Fruit fly (Drosophila melanogaster) whole organism, embryonic: Measurements from ENCODE around the gene RpS20.

Experiments
- B-H2 ChIP-seq: fragments of 200-800 bp; sonication (Bioruptor generic); optimal IDR thresholded peaks from 2 replicates; lab custom pipeline; 2018; ENCODE audit warnings: missing biosample characterization, mild to moderate bottlenecking, missing genetic modification characterization
- CG10321 ChIP-seq: fragments of 200-800 bp; sonication (Bioruptor generic); IDR thresholded peaks from 2 replicates; pipeline ENCODE4 v1.3.6; 2022; ENCODE audit warnings: missing biosample characterization, missing genetic modification characterization
- CG10654 ChIP-seq: fragments of 200-800 bp; sonication (Bioruptor generic); optimal IDR thresholded peaks from 2 replicates; lab custom pipeline; 2016; ENCODE audit warnings: missing biosample characterization, missing genetic modification characterization
- CG11504 ChIP-seq: fragments of 200-800 bp; sonication (Bioruptor generic); optimal IDR thresholded peaks from 3 replicates; lab custom pipeline; 2019; ENCODE audit warnings: missing biosample characterization, mild to moderate bottlenecking, missing genetic modification characterization, moderate library complexity
- CG12391 ChIP-seq: fragments of 200-800 bp; sonication (Bioruptor generic); optimal IDR thresholded peaks from 3 replicates; lab custom pipeline; 2018; ENCODE audit warnings: missing biosample characterization, mild to moderate bottlenecking, missing genetic modification characterization, moderate library complexity
- CG12942 ChIP-seq: fragments of 200-800 bp; sonication (Bioruptor generic); optimal IDR thresholded peaks from 3 replicates; lab custom pipeline; 2016; ENCODE audit warnings: missing biosample characterization, missing genetic modification characterization
- CG13123 ChIP-seq: fragments of 200-800 bp; sonication (Bioruptor generic); optimal IDR thresholded peaks from 2 replicates; lab custom pipeline; 2016; ENCODE audit warnings: missing biosample characterization, missing genetic modification characterization
- CG13424 ChIP-seq: fragments of 200-800 bp; sonication (Bioruptor generic); optimal IDR thresholded peaks from 2 replicates; lab custom pipeline; 2019; ENCODE audit warnings: missing biosample characterization, mild to moderate bottlenecking, missing genetic modification characterization, moderate library complexity
- CG13775 ChIP-seq: fragments of 200-800 bp; sonication (Bioruptor generic); optimal IDR thresholded peaks from 3 replicates; lab custom pipeline; 2017; ENCODE audit warnings: missing biosample characterization, mild to moderate bottlenecking, missing genetic modification characterization
- CG14441 ChIP-seq: fragments of 200-800 bp; sonication (Bioruptor generic); IDR thresholded peaks from 2 replicates; pipeline ENCODE4 v1.3.6; 2022; ENCODE audit warnings: missing biosample characterization, missing genetic modification characterization
- CG15269 ChIP-seq: fragments of 200-800 bp; sonication (Bioruptor generic); optimal IDR thresholded peaks from 2 replicates; lab custom pipeline; 2018; ENCODE audit warnings: missing biosample characterization, mild to moderate bottlenecking, missing genetic modification characterization, moderate library complexity
- CG15479 ChIP-seq: fragments of 200-800 bp; sonication (Bioruptor generic); optimal IDR thresholded peaks from 3 replicates; lab custom pipeline; 2019; ENCODE audit warnings: missing biosample characterization, mild to moderate bottlenecking, missing genetic modification characterization, moderate library complexity
- CG17361 ChIP-seq: fragments of 200-800 bp; sonication (Bioruptor generic); IDR thresholded peaks from 3 replicates; pipeline ENCODE4 v1.3.6; 2022; ENCODE audit warnings: missing biosample characterization, missing genetic modification characterization
- CG17802 ChIP-seq: fragments of 200-800 bp; sonication (Bioruptor generic); optimal IDR thresholded peaks from 2 replicates; lab custom pipeline; 2018; ENCODE audit warnings: missing biosample characterization, mild to moderate bottlenecking, missing genetic modification characterization, moderate library complexity
- CG18619 ChIP-seq: fragments of 200-800 bp; sonication (Bioruptor generic); optimal IDR thresholded peaks from 3 replicates; lab custom pipeline; 2017; ENCODE audit warnings: missing biosample characterization, mild to moderate bottlenecking, missing genetic modification characterization
- CG30403 ChIP-seq: fragments of 200-800 bp; sonication (Bioruptor generic); optimal IDR thresholded peaks from 3 replicates; lab custom pipeline; 2016; ENCODE audit warnings: missing biosample characterization, missing genetic modification characterization
- CG3281 ChIP-seq: fragments of 200-800 bp; sonication (Bioruptor generic); optimal IDR thresholded peaks from 3 replicates; lab custom pipeline; 2017; ENCODE audit warnings: missing biosample characterization, mild to moderate bottlenecking, missing genetic modification characterization
- CG4730 ChIP-seq: fragments of 200-800 bp; sonication (Bioruptor generic); IDR thresholded peaks from 2 replicates; pipeline ENCODE4 v1.3.6; 2022; ENCODE audit warnings: missing biosample characterization, missing genetic modification characterization
- CG7556 ChIP-seq: fragments of 200-800 bp; sonication (Bioruptor generic); optimal IDR thresholded peaks from 2 replicates; lab custom pipeline; 2017; ENCODE audit warnings: missing biosample characterization, mild to moderate bottlenecking, missing genetic modification characterization
- CG7839 ChIP-seq: fragments of 200-800 bp; sonication (Bioruptor generic); optimal IDR thresholded peaks from 3 replicates; lab custom pipeline; 2018; ENCODE audit warnings: missing biosample characterization, mild to moderate bottlenecking, missing genetic modification characterization, moderate library complexity
- CoRest ChIP-seq: fragments of 200-800 bp; sonication (Bioruptor generic); optimal IDR thresholded peaks from 3 replicates; lab custom pipeline; 2018; ENCODE audit warnings: missing biosample characterization, mild to moderate bottlenecking, missing genetic modification characterization, moderate library complexity
- Dp ChIP-seq: fragments of 200-800 bp; sonication (Bioruptor generic); optimal IDR thresholded peaks from 2 replicates; lab custom pipeline; 2018; ENCODE audit warnings: missing biosample characterization, mild to moderate bottlenecking, missing genetic modification characterization, moderate library complexity
- HHEX ChIP-seq: fragments of 200-800 bp; sonication (Bioruptor generic); optimal IDR thresholded peaks from 3 replicates; lab custom pipeline; 2017; ENCODE audit warnings: missing biosample characterization, mild to moderate bottlenecking, missing genetic modification characterization, missing genetic modification reagents
- HLHmδ ChIP-seq: fragments of 200-800 bp; sonication (Bioruptor generic); optimal IDR thresholded peaks from 2 replicates; lab custom pipeline; 2018; ENCODE audit warnings: missing biosample characterization, mild to moderate bottlenecking, missing genetic modification characterization, moderate library complexity
- Hey ChIP-seq: fragments of 200-800 bp; sonication (Bioruptor generic); optimal IDR thresholded peaks from 3 replicates; lab custom pipeline; 2018; ENCODE audit warnings: missing biosample characterization, mild to moderate bottlenecking, missing genetic modification characterization
- Hr51 ChIP-seq, 2 experiments: fragments of 200-800 bp; sonication (Bioruptor generic); optimal IDR thresholded peaks; 2 replicates in 1 of 2; 3 replicates in 1 of 2; lab custom pipeline; 2016 to 2018; ENCODE audit warnings: missing biosample characterization in 2 of 2, missing genetic modification characterization in 2 of 2, mild to moderate bottlenecking in 1 of 2, moderate library complexity in 1 of 2
- Med ChIP-seq: fragments of 200-800 bp; sonication (Bioruptor generic); peaks from one replicate; lab custom pipeline; 2016; ENCODE audit warnings: missing biosample characterization, missing genetic modification characterization, mild to moderate bottlenecking, inconsistent platforms, moderate library complexity
- Meics ChIP-seq: fragments of 200-800 bp; sonication (Bioruptor generic); optimal IDR thresholded peaks from 2 replicates; lab custom pipeline; 2017; ENCODE audit warnings: missing biosample characterization, mild to moderate bottlenecking, missing genetic modification characterization
- Nf-YA ChIP-seq: fragments of 200-800 bp; sonication (Bioruptor generic); IDR thresholded peaks from 2 replicates; pipeline ENCODE4 v1.3.6; 2022; ENCODE audit warnings: missing biosample characterization, missing genetic modification characterization
- NfI ChIP-seq: fragments of 200-800 bp; sonication (Bioruptor generic); optimal IDR thresholded peaks from 3 replicates; lab custom pipeline; 2018; ENCODE audit warnings: missing biosample characterization, mild to moderate bottlenecking, missing genetic modification characterization, moderate library complexity
- Oli ChIP-seq: fragments of 200-800 bp; sonication (Bioruptor generic); optimal IDR thresholded peaks from 2 replicates; lab custom pipeline; 2018; ENCODE audit warnings: missing biosample characterization, mild to moderate bottlenecking, missing genetic modification characterization, moderate library complexity
- PHDP ChIP-seq: fragments of 200-800 bp; sonication (Bioruptor generic); optimal IDR thresholded peaks from 3 replicates; lab custom pipeline; 2018; ENCODE audit warnings: missing biosample characterization, mild to moderate bottlenecking, missing genetic modification characterization, moderate library complexity
- Poxn ChIP-seq: fragments of 200-800 bp; sonication (Bioruptor generic); IDR thresholded peaks from 2 replicates; pipeline ENCODE4 v1.3.6; 2022; ENCODE audit warnings: missing biosample characterization, missing genetic modification characterization
- ab ChIP-seq: fragments of 200-800 bp; sonication (Bioruptor generic); optimal IDR thresholded peaks from 2 replicates; lab custom pipeline; 2016; ENCODE audit warnings: missing biosample characterization, missing genetic modification characterization
- ap ChIP-seq: fragments of 200-800 bp; sonication (Bioruptor generic); IDR thresholded peaks from 2 replicates; pipeline ENCODE4 v1.3.6; 2022; ENCODE audit warnings: missing biosample characterization, missing genetic modification characterization
- ato ChIP-seq: fragments of 200-800 bp; sonication (Bioruptor generic); IDR thresholded peaks from 2 replicates; pipeline ENCODE4 v1.3.6; 2022; ENCODE audit warnings: missing biosample characterization, missing genetic modification characterization; ENCODE audit not compliant: partially characterized antibody
- bcd ChIP-seq: fragments of 200-800 bp; sonication (Bioruptor generic); optimal IDR thresholded peaks from 2 replicates; lab custom pipeline; 2017; ENCODE audit warnings: missing biosample characterization, mild to moderate bottlenecking, missing genetic modification characterization
- croc ChIP-seq: fragments of 200-800 bp; sonication (Bioruptor generic); conservative IDR thresholded peaks from 3 replicates; pipeline ENCODE4 v1.3.6; 2022; ENCODE audit warnings: missing biosample characterization, missing genetic modification characterization
- dmrt99B ChIP-seq: fragments of 200-800 bp; sonication (Bioruptor generic); optimal IDR thresholded peaks from 2 replicates; lab custom pipeline; 2018; ENCODE audit warnings: missing biosample characterization, mild to moderate bottlenecking, missing genetic modification characterization, moderate library complexity
- gem ChIP-seq: fragments of 200-800 bp; sonication (Bioruptor generic); optimal IDR thresholded peaks from 2 replicates; lab custom pipeline; 2019; ENCODE audit warnings: missing biosample characterization, mild to moderate bottlenecking, missing genetic modification characterization, moderate library complexity
- grau ChIP-seq: fragments of 200-800 bp; optimal IDR thresholded peaks from 3 replicates; lab custom pipeline; 2019; ENCODE audit warnings: missing biosample characterization, mild to moderate bottlenecking, missing genetic modification characterization, moderate library complexity
- lmd ChIP-seq: fragments of 200-800 bp; sonication (Bioruptor generic); IDR thresholded peaks from 2 replicates; pipeline ENCODE4 v1.3.6; 2022; ENCODE audit warnings: missing biosample characterization, missing genetic modification characterization
- luna ChIP-seq: fragments of 200-800 bp; sonication (Bioruptor generic); optimal IDR thresholded peaks from 2 replicates; lab custom pipeline; 2016; ENCODE audit warnings: missing biosample characterization, missing genetic modification characterization
- mirr ChIP-seq: fragments of 200-800 bp; sonication (Bioruptor generic); optimal IDR thresholded peaks from 3 replicates; lab custom pipeline; 2018; ENCODE audit warnings: missing biosample characterization, mild to moderate bottlenecking, missing genetic modification characterization
- pb ChIP-seq: fragments of 200-800 bp; sonication (Bioruptor generic); optimal IDR thresholded peaks from 3 replicates; lab custom pipeline; 2016; ENCODE audit warnings: missing biosample characterization, missing genetic modification characterization
- ranshi ChIP-seq: fragments of 200-800 bp; sonication (Bioruptor generic); IDR thresholded peaks from 2 replicates; pipeline ENCODE4 v1.3.6; 2022; ENCODE audit warnings: missing biosample characterization, missing genetic modification characterization
- ro ChIP-seq: fragments of 200-800 bp; sonication (Bioruptor generic); IDR thresholded peaks from 2 replicates; pipeline ENCODE4 v1.3.6; 2022; ENCODE audit warnings: missing biosample characterization, missing genetic modification characterization
- trh ChIP-seq: fragments of 200-800 bp; sonication (Bioruptor generic); optimal IDR thresholded peaks from 2 replicates; lab custom pipeline; 2016; ENCODE audit warnings: missing biosample characterization, missing genetic modification characterization
- wdn ChIP-seq: fragments of 200-800 bp; sonication (Bioruptor generic); IDR thresholded peaks from 2 replicates; pipeline ENCODE4 v1.3.6; 2022; ENCODE audit warnings: missing biosample characterization, missing genetic modification characterization
- yki ChIP-seq: fragments of >200 bp; optimal IDR thresholded peaks from 3 replicates; lab custom pipeline; 2018

Gene RpS20

DNA sequence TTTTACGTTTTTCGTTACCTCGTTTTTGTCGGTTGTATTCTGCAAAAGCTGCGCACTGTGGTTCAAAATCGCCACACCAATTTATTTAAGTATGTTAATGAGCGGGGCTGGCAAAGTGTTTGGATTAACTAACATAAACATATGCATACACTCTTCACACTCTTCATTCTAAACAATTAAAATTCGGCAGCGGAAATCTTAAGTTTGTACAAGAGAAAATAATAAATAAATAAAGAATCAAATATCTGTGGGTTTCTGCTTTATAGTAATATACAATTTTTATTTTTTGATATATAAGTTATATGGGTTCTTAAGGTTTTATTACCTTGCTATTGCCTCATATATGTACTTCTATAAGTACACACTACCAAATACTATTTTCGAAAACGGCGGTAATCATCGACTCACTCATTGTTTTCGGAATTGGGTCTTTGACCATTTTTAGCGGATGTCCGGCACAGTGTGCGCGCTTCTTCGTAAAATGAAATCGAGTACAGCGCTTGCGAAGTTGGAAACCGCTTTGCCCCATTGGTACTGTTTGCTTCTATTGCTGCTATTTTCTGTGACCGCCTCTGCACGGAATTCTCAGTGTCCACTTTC lies 14.4 kb downstream of the RpS20 start (continued):
- no peak for TF ChIP-seq Hey
- TF ChIP-seq CG14441, result peak; percentile 11; the same call in 1 of the 2 replicates
- TF ChIP-seq Med, result peak; percentile 35
- TF ChIP-seq trh (GFP tag; lab: Kevin White, UChicago), result no peak
- TF ChIP-seq CG11504, result peak; percentile 38
- TF ChIP-seq ro, result no peak
- peak; percentile 42 for TF ChIP-seq CG7556 (GFP tag; lab: Kevin White, UChicago)
- peak; percentile 18 for TF ChIP-seq CG13424 (tag; lab: Kevin White, UChicago)
- no peak for TF ChIP-seq CG15479 (GFP tag; lab: Kevin White, UChicago)
- peak; percentile 50 for TF ChIP-seq grau (tag; lab: Kevin White, UChicago)
- TF ChIP-seq Dp (GFP tag; lab: Kevin White, UChicago), result no peak
- TF ChIP-seq PHDP (tag; lab: Kevin White, UChicago), result peak; percentile 15
- no peak for TF ChIP-seq luna (GFP tag; lab: Kevin White, UChicago)
- TF ChIP-seq CG7839, result peak; percentile 30
- no peak for TF ChIP-seq croc (GFP tag; lab: Robert Waterston, UW)
- TF ChIP-seq CG30403 (GFP tag; lab: Kevin White, UChicago), result peak; percentile 9
- TF ChIP-seq dmrt99B (tag; lab: Kevin White, UChicago), result peak; percentile 21
- TF ChIP-seq CG17361, result 0 out of 3 replicates have a peak, but pooled peaks have one; percentile 18
- peak; percentile 33 for TF ChIP-seq CoRest (tag; lab: Kevin White, UChicago)
- TF ChIP-seq bcd (GFP tag; lab: Kevin White, UChicago), result peak; percentile 5
- peak; percentile 52 for TF ChIP-seq Meics (GFP tag; lab: Kevin White, UChicago)
- TF ChIP-seq HLHmδ (GFP tag; lab: Kevin White, UChicago), result no peak
- peak; percentile 28 for TF ChIP-seq CG18619 (GFP tag; lab: Kevin White, UChicago)
- peak; percentile 24 for TF ChIP-seq NfI
- TF ChIP-seq wdn (GFP tag; lab: Robert Waterston, UW), result no peak
- peak; percentile 58 for TF ChIP-seq gem (tag; lab: Kevin White, UChicago)
- TF ChIP-seq pb (GFP tag; lab: Kevin White, UChicago), result no peak
- TF ChIP-seq CG10654 (GFP tag; lab: Kevin White, UChicago), result no peak
- TF ChIP-seq HHEX (GFP tag; lab: Kevin White, UChicago), result peak; percentile 22
- no peak for TF ChIP-seq B-H2 (GFP tag; lab: Kevin White, UChicago)
- no peak for TF ChIP-seq ato (GFP tag; lab: Robert Waterston, UW)
- TF ChIP-seq Oli (tag; lab: Kevin White, UChicago), result peak; percentile 38
- no peak for TF ChIP-seq ab (GFP tag; lab: Kevin White, UChicago)
- TF ChIP-seq CG13775 (GFP tag; lab: Kevin White, UChicago), result peak; percentile 11
- no peak for TF ChIP-seq ap (GFP tag; lab: Robert Waterston, UW)
- TF ChIP-seq lmd (GFP tag; lab: Robert Waterston, UW), result no peak
- TF ChIP-seq ranshi (GFP tag; lab: Robert Waterston, UW), result 0 out of 2 replicates have a peak, but pooled peaks have one; percentile 8
- peak in 1 of 2 experiments; percentile 51 for TF ChIP-seq Hr51 (GFP tag; optimal IDR thresholded peaks at IDR 0.05; lab: Kevin White, UChicago)
- no peak for TF ChIP-seq yki
- TF ChIP-seq Nf-YA (GFP tag; lab: Robert Waterston, UW), result no peak
- no peak for TF ChIP-seq CG12942 (GFP tag; lab: Kevin White, UChicago)
- TF ChIP-seq CG4730 (GFP tag; lab: Robert Waterston, UW), result 0 out of 2 replicates have a peak, but pooled peaks have one; percentile 5
- no peak for TF ChIP-seq CG10321 (GFP tag; lab: Robert Waterston, UW)
- TF ChIP-seq CG12391 (tag; lab: Kevin White, UChicago), result peak; percentile 19
- no peak for TF ChIP-seq CG13123 (GFP tag; lab: Kevin White, UChicago)
- no peak for TF ChIP-seq CG17802 (tag; lab: Kevin White, UChicago)
- peak; percentile 3 for TF ChIP-seq CG3281 (GFP tag; lab: Kevin White, UChicago)
- TF ChIP-seq mirr, result no peak
- peak; percentile 60 for TF ChIP-seq CG15269 (tag; lab: Kevin White, UChicago)
- TF ChIP-seq Poxn (GFP tag; lab: Robert Waterston, UW), result no peak
